Worm (Caenorhabditis elegans) whole organism, L3 larva: Measurements from ENCODE around the gene sri-19.
A peak's percentile ranks its signal among the peaks of the same experiment; 100 is the strongest.

ENCODE experiments used
- ZK546.5 ChIP-seq: sonication (generic microtip); optimal IDR thresholded peaks from 2 replicates; lab custom pipeline; 2017; ENCODE audit warnings: missing biosample characterization, missing genetic modification characterization
- ama-1 ChIP-seq: fragments of 150-350 bp; optimal IDR thresholded peaks from 2 replicates; lab custom pipeline; 2018
- zag-1 ChIP-seq: fragments of 150-350 bp; optimal IDR thresholded peaks from 2 replicates; lab custom pipeline; 2014; ENCODE audit warnings: missing biosample characterization, missing genetic modification characterization

DNA sequence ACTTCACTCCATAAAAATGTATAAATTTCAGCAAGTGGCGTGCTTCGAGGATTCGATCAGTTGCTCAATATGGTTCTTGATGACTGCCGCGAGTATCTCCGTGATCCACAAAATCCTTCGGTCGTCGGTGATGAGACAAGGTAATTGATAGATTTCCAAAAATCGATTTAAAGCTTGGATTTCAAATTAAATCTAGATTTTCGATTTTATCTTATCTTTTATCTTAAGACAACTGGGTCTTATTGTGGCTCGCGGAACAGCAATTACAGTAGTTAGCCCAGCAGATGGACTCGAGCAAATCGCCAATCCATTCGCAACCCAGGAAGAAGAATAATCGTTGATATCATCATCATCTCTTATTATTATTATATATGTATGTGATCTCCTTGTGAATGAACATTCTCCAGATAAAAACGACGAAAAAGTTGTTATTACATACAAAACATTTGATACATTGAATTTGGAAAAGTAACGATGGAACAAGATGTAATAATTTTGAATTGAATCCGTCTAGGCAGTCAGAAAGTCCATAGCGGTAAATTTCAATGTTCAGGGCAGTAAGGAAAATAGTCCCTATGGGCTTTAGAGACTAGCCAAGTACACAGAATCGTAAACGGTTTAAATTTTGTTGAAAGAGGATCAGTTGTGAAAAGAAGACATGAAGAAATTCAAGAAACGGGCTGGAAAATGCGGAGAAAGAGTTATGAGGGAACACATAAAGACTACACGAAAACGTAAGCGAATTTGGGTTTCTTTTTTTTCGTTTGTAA lies 24.2 kb upstream of the sri-19 start:
- TF ChIP-seq zag-1 (tag; lab: Kevin White, UChicago) (no peak), ZK546.5 (tag; lab: Kevin White, UChicago) (no peak), ama-1 (lab: Kevin White, UChicago) (peak; percentile 90)
